Fruit fly (Drosophila melanogaster) S2 (cell line): ENCODE measurements around the gene CG34148.

Experiments
- CG8478 ChIP-seq: fragments of >200 bp; optimal IDR thresholded peaks from 2 replicates; lab custom pipeline; 2018
- CTCF ChIP-seq, 2 experiments: fragments of >200 bp; optimal IDR thresholded peaks; 2 replicates each; lab custom pipeline; 2018

- TF ChIP-seq CTCF (optimal IDR thresholded peaks at IDR 0.05; lab: Kevin White, UChicago) (no peak), CG8478 (lab: Kevin White, UChicago) (no peak)
Observed at dm6 chr3R:21832203-21832602, 46.3 kb downstream of the CG34148 start, which contains the start of gene Gr93a.
